Fruit fly (Drosophila melanogaster) whole organism: ENCODE measurements around the gene CG8043.

Experiments
- CG8478 ChIP-seq: fragments of >200 bp; optimal IDR thresholded peaks from 2 replicates; lab custom pipeline; 2018; ENCODE audit warnings: inconsistent platforms
- Dll ChIP-seq: fragments of >200 bp; optimal IDR thresholded peaks from 2 replicates; lab custom pipeline; 2017
- EcR ChIP-seq, 2 experiments: fragments of >200 bp; optimal IDR thresholded peaks; 2 replicates each; lab custom pipeline; 2017; ENCODE audit warnings: missing biosample characterization in 2 of 2, missing genetic modification characterization in 2 of 2, missing genetic modification reagents in 2 of 2
- pan ChIP-seq: fragments of >200 bp; optimal IDR thresholded peaks from 2 replicates; lab custom pipeline; 2017
- psq ChIP-seq: fragments of >200 bp; optimal IDR thresholded peaks from 2 replicates; lab custom pipeline; 2017

- TF ChIP-seq pan (lab: Kevin White, UChicago) (no peak), psq (lab: Kevin White, UChicago) (no peak), EcR (GFP tag; optimal IDR thresholded peaks at IDR 0.05; lab: Kevin White, UChicago) (no peak), Dll (lab: Kevin White, UChicago) (no peak), CG8478 (lab: Kevin White, UChicago) (no peak)
These were observed 39.3 kb downstream of the CG8043 start, which contains the start of gene TMEM216 for dm6 chr3R:8715851-8716550.
